Worm (Caenorhabditis elegans): ENCODE data around the gene kvs-4.
"Not testable (repeated sequence)": the region's sequence is repeated elsewhere in the genome, so short reads cannot be mapped to it uniquely, and the experiment has no call there.

Gene kvs-4

ce11 chrIII:10994085-10994484 lies 18.3 kb upstream of the kvs-4 start:
- TF ChIP-seq cog-1 (tag; optimal IDR thresholded peaks at IDR 0.05) (no peak), tab-1 (GFP tag; IDR thresholded peaks at IDR 0.05) (no peak), ref-1 (GFP tag; conservative IDR thresholded peaks at IDR 0.05) (no peak), flt-1 (GFP tag; IDR thresholded peaks at IDR 0.05) (no peak), ztf-23 (GFP tag; IDR thresholded peaks at IDR 0.05) (no peak)

- TF ChIP-seq cog-1 (tag; optimal IDR thresholded peaks at IDR 0.05) = no peak
- no peak for TF ChIP-seq flt-1 (GFP tag; IDR thresholded peaks at IDR 0.05)
- TF ChIP-seq tab-1 (GFP tag; IDR thresholded peaks at IDR 0.05) = no peak
- no peak for TF ChIP-seq med-1 (GFP tag; optimal IDR thresholded peaks at IDR 0.05; ENCODE audit: insufficient read depth)
- no peak for TF ChIP-seq klf-2 (GFP tag; conservative IDR thresholded peaks at IDR 0.05)
- TF ChIP-seq ref-1 (GFP tag; conservative IDR thresholded peaks at IDR 0.05) = no peak
- no peak for TF ChIP-seq ztf-29 (GFP tag; IDR thresholded peaks at IDR 0.05)
- TF ChIP-seq ztf-23 (GFP tag; IDR thresholded peaks at IDR 0.05) = no peak
- no peak for TF ChIP-seq T22C8.4 (GFP tag; IDR thresholded peaks at IDR 0.05)
Observed at ce11 chrIII:10995156-10995555, 17.2 kb upstream of the kvs-4 start, which contains the start of gene dmsr-5. Gene dmsr-5, minus strand, starts transcription at chrIII:10995256.

- no peak for TF ChIP-seq med-1 (GFP tag; optimal IDR thresholded peaks at IDR 0.05; ENCODE audit: insufficient read depth)
- no peak for TF ChIP-seq klf-2 (GFP tag; conservative IDR thresholded peaks at IDR 0.05)
- no peak for TF ChIP-seq ztf-23 (GFP tag; IDR thresholded peaks at IDR 0.05)
- TF ChIP-seq T22C8.4 (GFP tag; IDR thresholded peaks at IDR 0.05) = no peak
- TF ChIP-seq tab-1 (GFP tag; IDR thresholded peaks at IDR 0.05) = no peak
- TF ChIP-seq ztf-29 (GFP tag; IDR thresholded peaks at IDR 0.05) = no peak
- no peak for TF ChIP-seq cog-1 (tag; optimal IDR thresholded peaks at IDR 0.05)
- no peak for TF ChIP-seq ref-1 (GFP tag; conservative IDR thresholded peaks at IDR 0.05)
Observed at ce11 chrIII:11002808-11003207, 9.6 kb upstream of the kvs-4 start.

ce11 chrIII:11007552-11008272 lies 4.7 kb upstream of the kvs-4 start, which contains the start of the genes fipr-17 and Y48A6B.3:
Gene fipr-17, minus strand, starts transcription at chrIII:11007602.
Gene Y48A6B.3, plus strand, starts transcription at chrIII:11008222.
- TF ChIP-seq cog-1 (tag; optimal IDR thresholded peaks at IDR 0.05) = peak; percentile 4
- TF ChIP-seq flt-1 (GFP tag; IDR thresholded peaks at IDR 0.05) = peak; percentile 72
- TF ChIP-seq ztf-23 (GFP tag; IDR thresholded peaks at IDR 0.05) = peak; percentile 72
- TF ChIP-seq ztf-29 (GFP tag; IDR thresholded peaks at IDR 0.05) = no peak
- TF ChIP-seq med-1 (GFP tag; optimal IDR thresholded peaks at IDR 0.05; ENCODE audit: insufficient read depth) = no peak
- no peak for TF ChIP-seq klf-2 (GFP tag; conservative IDR thresholded peaks at IDR 0.05)
- 0 out of 2 replicates have a peak, but pooled peaks have one; percentile 38 for TF ChIP-seq T22C8.4 (GFP tag; IDR thresholded peaks at IDR 0.05)
- TF ChIP-seq ref-1 (GFP tag; conservative IDR thresholded peaks at IDR 0.05) = no peak
- no peak for TF ChIP-seq tab-1 (GFP tag; IDR thresholded peaks at IDR 0.05)

ce11 chrIII:11008869-11009268 lies 3.5 kb upstream of the kvs-4 start, which contains the start of gene exos-1:
Gene exos-1, plus strand, starts transcription at chrIII:11009043.
- TF ChIP-seq ref-1 (GFP tag; conservative IDR thresholded peaks at IDR 0.05) (no peak), T22C8.4 (GFP tag; IDR thresholded peaks at IDR 0.05) (no peak), med-1 (GFP tag; optimal IDR thresholded peaks at IDR 0.05; ENCODE audit: insufficient read depth) (no peak), cog-1 (tag; optimal IDR thresholded peaks at IDR 0.05) (no peak), klf-2 (GFP tag; conservative IDR thresholded peaks at IDR 0.05) (no peak), tab-1 (GFP tag; IDR thresholded peaks at IDR 0.05) (no peak), ztf-29 (GFP tag; IDR thresholded peaks at IDR 0.05) (no peak), ztf-23 (GFP tag; IDR thresholded peaks at IDR 0.05) (no peak)

- no peak for TF ChIP-seq med-1 (GFP tag; optimal IDR thresholded peaks at IDR 0.05; ENCODE audit: insufficient read depth)
- TF ChIP-seq ztf-23 (GFP tag; IDR thresholded peaks at IDR 0.05) = no peak
- TF ChIP-seq T22C8.4 (GFP tag; IDR thresholded peaks at IDR 0.05) = no peak
- TF ChIP-seq cog-1 (tag; optimal IDR thresholded peaks at IDR 0.05) = no peak
- no peak for TF ChIP-seq flt-1 (GFP tag; IDR thresholded peaks at IDR 0.05)
Observed at ce11 chrIII:11010597-11010996, 1.8 kb upstream of the kvs-4 start.

- TF ChIP-seq tab-1 (GFP tag; IDR thresholded peaks at IDR 0.05) (no peak), cog-1 (tag; optimal IDR thresholded peaks at IDR 0.05) (no peak), ztf-29 (GFP tag; IDR thresholded peaks at IDR 0.05) (no peak), klf-2 (GFP tag; conservative IDR thresholded peaks at IDR 0.05) (no peak), med-1 (GFP tag; optimal IDR thresholded peaks at IDR 0.05; ENCODE audit: insufficient read depth) (no peak)
Observed at ce11 chrIII:11022278-11022677, 9.9 kb downstream of the kvs-4 start.

ce11 chrIII:11025138-11025537 lies 12.8 kb downstream of the kvs-4 start:
- no peak for TF ChIP-seq klf-2 (GFP tag; conservative IDR thresholded peaks at IDR 0.05)
- TF ChIP-seq cog-1 (tag; optimal IDR thresholded peaks at IDR 0.05) = no peak
- TF ChIP-seq tab-1 (GFP tag; IDR thresholded peaks at IDR 0.05) = no peak
- TF ChIP-seq flt-1 (GFP tag; IDR thresholded peaks at IDR 0.05) = no peak
- no peak for TF ChIP-seq ref-1 (GFP tag; conservative IDR thresholded peaks at IDR 0.05)
- TF ChIP-seq ztf-29 (GFP tag; IDR thresholded peaks at IDR 0.05) = no peak

ce11 chrIII:11026516-11027048 lies 14.2 kb downstream of the kvs-4 start, which contains the start of gene Y48A6B.7:
Gene Y48A6B.7, minus strand, starts transcription at chrIII:11026566.
- TF ChIP-seq ztf-23 (GFP tag; IDR thresholded peaks at IDR 0.05) (no peak), cog-1 (tag; optimal IDR thresholded peaks at IDR 0.05) (no peak), T22C8.4 (GFP tag; IDR thresholded peaks at IDR 0.05) (no peak), klf-2 (GFP tag; conservative IDR thresholded peaks at IDR 0.05) (no peak), ref-1 (GFP tag; conservative IDR thresholded peaks at IDR 0.05) (no peak), med-1 (GFP tag; optimal IDR thresholded peaks at IDR 0.05; ENCODE audit: insufficient read depth) (no peak), tab-1 (GFP tag; IDR thresholded peaks at IDR 0.05) (no peak), ztf-29 (GFP tag; IDR thresholded peaks at IDR 0.05) (no peak), flt-1 (GFP tag; IDR thresholded peaks at IDR 0.05) (no peak)

ce11 chrIII:11029337-11029736 lies 17.0 kb downstream of the kvs-4 start, which contains the start of gene Y48A6B.8:
Gene Y48A6B.8, minus strand, starts transcription at chrIII:11029437.
- TF ChIP-seq ztf-23, tab-1, T22C8.4 (GFP tag; IDR thresholded peaks at IDR 0.05): not testable (repeated sequence)

All from whole organism, midembryonic.